Fruit fly (Drosophila melanogaster) whole organism, pupa: ENCODE results near the gene CG4101.

Source experiments
- CG12605 ChIP-seq: fragments of 200-800 bp; sonication (Bioruptor generic); IDR thresholded peaks from 2 replicates; pipeline ENCODE4 v1.3.6; 2022; ENCODE audit warnings: missing biosample characterization, missing genetic modification characterization
- CG15710 ChIP-seq: fragments of 200-800 bp; sonication (Bioruptor generic); optimal IDR thresholded peaks from 2 replicates; lab custom pipeline; 2018; ENCODE audit warnings: missing biosample characterization, mild to moderate bottlenecking, missing genetic modification characterization, moderate library complexity
- CG17806 ChIP-seq: fragments of 200-800 bp; sonication (Bioruptor generic); optimal IDR thresholded peaks from 2 replicates; lab custom pipeline; 2018; ENCODE audit warnings: missing biosample characterization, mild to moderate bottlenecking, missing genetic modification characterization, moderate library complexity
- CG34367 ChIP-seq: fragments of 200-800 bp; sonication (Bioruptor generic); optimal IDR thresholded peaks from 2 replicates; lab custom pipeline; 2018; ENCODE audit warnings: missing biosample characterization, mild to moderate bottlenecking, missing genetic modification characterization
- D1 ChIP-seq: fragments of 200-800 bp; sonication (Bioruptor generic); optimal IDR thresholded peaks from 2 replicates; lab custom pipeline; 2018; ENCODE audit warnings: missing biosample characterization, mild to moderate bottlenecking, missing genetic modification characterization, moderate library complexity
- EcR ChIP-seq: fragments of 200-800 bp; sonication (Bioruptor generic); optimal IDR thresholded peaks from 3 replicates; lab custom pipeline; 2019; ENCODE audit warnings: missing biosample characterization, missing genetic modification characterization, mild to moderate bottlenecking, moderate library complexity, missing genetic modification reagents
- Pif1B ChIP-seq: fragments of 200-800 bp; sonication (Bioruptor generic); optimal IDR thresholded peaks from 3 replicates; lab custom pipeline; 2016; ENCODE audit warnings: missing biosample characterization, missing genetic modification characterization

- peak; percentile 98 for TF ChIP-seq CG15710
- peak; percentile 98 for TF ChIP-seq D1
- TF ChIP-seq CG34367 (tag; lab: Kevin White, UChicago) = peak; percentile 92
- TF ChIP-seq EcR (GFP tag; lab: Kevin White, UChicago) = peak; percentile 7
- peak; percentile 96 for TF ChIP-seq Pif1B (GFP tag; lab: Kevin White, UChicago)
- TF ChIP-seq CG12605 (GFP tag; lab: Robert Waterston, UW) = peak; percentile 87
- TF ChIP-seq CG17806 (tag; lab: Kevin White, UChicago) = peak; percentile 96
Observed at dm6 chr3L:16659959-16660870, 47.9 kb downstream of the CG4101 start.
